Fruit fly (Drosophila melanogaster): ENCODE measurements around the gene Cpr72Ec.

The Cpr72Ec gene

dm6 chr3L:16390793-16391192 is 23.7 kb upstream of the Cpr72Ec start:
- TF ChIP-seq noc (tag; optimal IDR thresholded peaks at IDR 0.05) = no peak

- TF ChIP-seq noc (tag; optimal IDR thresholded peaks at IDR 0.05) = no peak
Measured at dm6 chr3L:16385880-16386584, 18.9 kb upstream of the Cpr72Ec start, which contains the start of the genes Agpat3 and RAF2. TSS of gene Agpat3 (minus strand) at chr3L:16385957. TSS of gene RAF2 (plus strand) at chr3L:16386327.

dm6 chr3L:16385252-16385879 is 18.2 kb upstream of the Cpr72Ec start:
- peak; percentile 56 for TF ChIP-seq noc (tag; optimal IDR thresholded peaks at IDR 0.05)

dm6 chr3L:16384145-16384705 is 17.1 kb upstream of the Cpr72Ec start:
- TF ChIP-seq noc (tag; optimal IDR thresholded peaks at IDR 0.05) = no peak

- TF ChIP-seq noc (tag; optimal IDR thresholded peaks at IDR 0.05) = no peak
Measured at dm6 chr3L:16383056-16383455, 15.9 kb upstream of the Cpr72Ec start.

dm6 chr3L:16381184-16381797 is 14.2 kb upstream of the Cpr72Ec start, which contains the start of gene Agpat4:
TSS of gene Agpat4 (minus strand) at chr3L:16381570.
- TF ChIP-seq noc (tag; optimal IDR thresholded peaks at IDR 0.05) = no peak

- peak; percentile 97 for TF ChIP-seq noc (tag; optimal IDR thresholded peaks at IDR 0.05)
Measured at dm6 chr3L:16380770-16381169, 13.6 kb upstream of the Cpr72Ec start.

dm6 chr3L:16377768-16378764 is 10.9 kb upstream of the Cpr72Ec start, which contains the start of gene roq:
TSS of gene roq (minus strand) at chr3L:16378566.
- TF ChIP-seq noc (tag; optimal IDR thresholded peaks at IDR 0.05) = no peak

dm6 chr3L:16369526-16369925 is 2.4 kb upstream of the Cpr72Ec start, which contains the start of gene CG18814:
TSS of gene CG18814 (plus strand) at chr3L:16369826.
- no peak for TF ChIP-seq noc (tag; optimal IDR thresholded peaks at IDR 0.05)

dm6 chr3L:16368199-16368598 is 1.1 kb upstream of the Cpr72Ec start, which contains the start of gene CG4842:
TSS of gene CG4842 (plus strand) at chr3L:16368389.
- TF ChIP-seq noc (tag; optimal IDR thresholded peaks at IDR 0.05) = no peak

dm6 chr3L:16364599-16364998 is 2.5 kb downstream of the Cpr72Ec start, which contains the start of gene Cpr72Eb:
TSS of gene Cpr72Eb (plus strand) at chr3L:16364899.
- no peak for TF ChIP-seq noc (tag; optimal IDR thresholded peaks at IDR 0.05)

dm6 chr3L:16364182-16364581 is 3.0 kb downstream of the Cpr72Ec start:
- no peak for TF ChIP-seq noc (tag; optimal IDR thresholded peaks at IDR 0.05)

dm6 chr3L:16362119-16362653 is 5.0 kb downstream of the Cpr72Ec start, which contains the start of gene Cpr72Ea:
TSS of gene Cpr72Ea (plus strand) at chr3L:16362603.
- no peak for TF ChIP-seq noc (tag; optimal IDR thresholded peaks at IDR 0.05)

- TF ChIP-seq noc (tag; optimal IDR thresholded peaks at IDR 0.05) = no peak
Measured at dm6 chr3L:16361200-16361815, 5.8 kb downstream of the Cpr72Ec start.
